Worm (Caenorhabditis elegans): ENCODE data around the gene Y54G9A.7.

ce11 chrII:13763009-13763468, 37.4 kb upstream of the Y54G9A.7 start, which contains the start of gene arrd-11:
- TF ChIP-seq ama-1 (optimal IDR thresholded peaks at IDR 0.05) (no peak), scrt-1 (GFP tag; IDR thresholded peaks at IDR 0.05) (no peak), hnd-1 (tag; optimal IDR thresholded peaks at IDR 0.05) (no peak), B0310.2 (tag; optimal IDR thresholded peaks at IDR 0.05) (no peak), ceh-13 (GFP tag; optimal IDR thresholded peaks at IDR 0.05) (no peak), F13C5.2 (tag; optimal IDR thresholded peaks at IDR 0.05) (no peak), hmbx-1 (tag; optimal IDR thresholded peaks at IDR 0.05) (no peak), ceh-36 (tag; optimal IDR thresholded peaks at IDR 0.05) (no peak), tra-4 (tag; optimal IDR thresholded peaks at IDR 0.05) (no peak), pes-1 (GFP tag; IDR thresholded peaks at IDR 0.05) (no peak), hmg-4 (GFP tag; optimal IDR thresholded peaks at IDR 0.05) (no peak), aly-1 (tag; optimal IDR thresholded peaks at IDR 0.05) (no peak), tbx-37 (GFP tag; conservative IDR thresholded peaks at IDR 0.05) (no peak)

Data from whole organism, early embryonic.